Fruit fly (Drosophila melanogaster) whole organism: ENCODE data around the gene RhoGEF3.

ENCODE experiments used
- CG8478 ChIP-seq: fragments of >200 bp; optimal IDR thresholded peaks from 2 replicates; lab custom pipeline; 2018; ENCODE audit warnings: inconsistent platforms
- Dll ChIP-seq: fragments of >200 bp; optimal IDR thresholded peaks from 2 replicates; lab custom pipeline; 2017
- EcR ChIP-seq, 2 experiments: fragments of >200 bp; optimal IDR thresholded peaks; 2 replicates each; lab custom pipeline; 2017; ENCODE audit warnings: missing biosample characterization in 2 of 2, missing genetic modification characterization in 2 of 2, missing genetic modification reagents in 2 of 2
- pan ChIP-seq: fragments of >200 bp; optimal IDR thresholded peaks from 2 replicates; lab custom pipeline; 2017
- psq ChIP-seq: fragments of >200 bp; optimal IDR thresholded peaks from 2 replicates; lab custom pipeline; 2017
- usp ChIP-seq: fragments of >200 bp; optimal IDR thresholded peaks from 2 replicates; lab custom pipeline; 2017; ENCODE audit warnings: missing biosample characterization, missing genetic modification characterization, mixed read lengths

Gene RhoGEF3

dm6 chr3L:276736-277487 is at the start of gene RhoGEF3:
Gene RhoGEF3, plus strand, starts transcription at chr3L:277437.
- TF ChIP-seq EcR (GFP tag; optimal IDR thresholded peaks at IDR 0.05; lab: Kevin White, UChicago): no peak
- TF ChIP-seq usp: no peak
- no peak for TF ChIP-seq pan (lab: Kevin White, UChicago)
- no peak for TF ChIP-seq CG8478 (lab: Kevin White, UChicago)
- no peak for TF ChIP-seq psq
- no peak for TF ChIP-seq Dll (lab: Kevin White, UChicago)

dm6 chr3L:231504-231903 is 45.7 kb upstream of the RhoGEF3 start, which contains the start of gene CG42846:
Gene CG42846, minus strand, starts transcription at chr3L:231604.
- TF ChIP-seq psq (no peak), EcR (GFP tag; optimal IDR thresholded peaks at IDR 0.05; lab: Kevin White, UChicago) (no peak), usp (no peak), Dll (lab: Kevin White, UChicago) (no peak), pan (lab: Kevin White, UChicago) (no peak), CG8478 (lab: Kevin White, UChicago) (no peak)

dm6 chr3L:232267-232666 is 45.0 kb upstream of the RhoGEF3 start, which contains the start of gene CG34454:
Gene CG34454, minus strand, starts transcription at chr3L:232350.
- TF ChIP-seq EcR (GFP tag; optimal IDR thresholded peaks at IDR 0.05; lab: Kevin White, UChicago) (no peak), psq (no peak), pan (lab: Kevin White, UChicago) (no peak), CG8478 (lab: Kevin White, UChicago) (no peak), usp (no peak), Dll (lab: Kevin White, UChicago) (no peak)

dm6 chr3L:233251-233650 is 44.0 kb upstream of the RhoGEF3 start, which contains the start of gene CG34453:
Gene CG34453, minus strand, starts transcription at chr3L:233351.
- TF ChIP-seq CG8478 (lab: Kevin White, UChicago): no peak
- TF ChIP-seq pan (lab: Kevin White, UChicago): no peak
- TF ChIP-seq Dll (lab: Kevin White, UChicago): no peak
- no peak for TF ChIP-seq usp
- no peak for TF ChIP-seq psq
- no peak for TF ChIP-seq EcR (GFP tag; optimal IDR thresholded peaks at IDR 0.05; lab: Kevin White, UChicago)

- TF ChIP-seq EcR (GFP tag; optimal IDR thresholded peaks at IDR 0.05; lab: Kevin White, UChicago): no peak
- TF ChIP-seq Dll (lab: Kevin White, UChicago): no peak
- TF ChIP-seq CG8478 (lab: Kevin White, UChicago): no peak
- no peak for TF ChIP-seq pan (lab: Kevin White, UChicago)
- no peak for TF ChIP-seq psq
- no peak for TF ChIP-seq usp
These were observed 42.9 kb upstream of the RhoGEF3 start for dm6 chr3L:234337-234736.

- TF ChIP-seq usp: no peak
- no peak for TF ChIP-seq CG8478 (lab: Kevin White, UChicago)
- no peak for TF ChIP-seq psq
- TF ChIP-seq pan (lab: Kevin White, UChicago): no peak
- TF ChIP-seq Dll (lab: Kevin White, UChicago): no peak
- no peak for TF ChIP-seq EcR (GFP tag; optimal IDR thresholded peaks at IDR 0.05; lab: Kevin White, UChicago)
These were observed 30.5 kb upstream of the RhoGEF3 start for dm6 chr3L:246644-247199.

dm6 chr3L:247482-248225 is 29.6 kb upstream of the RhoGEF3 start, which contains the start of gene mthl14:
Gene mthl14, plus strand, starts transcription at chr3L:247491.
- TF ChIP-seq psq (no peak), usp (no peak), CG8478 (lab: Kevin White, UChicago) (no peak), pan (lab: Kevin White, UChicago) (no peak), Dll (lab: Kevin White, UChicago) (no peak), EcR (GFP tag; optimal IDR thresholded peaks at IDR 0.05; lab: Kevin White, UChicago) (no peak)

dm6 chr3L:248226-248758 is 28.9 kb upstream of the RhoGEF3 start:
- TF ChIP-seq Dll (lab: Kevin White, UChicago) (no peak), pan (lab: Kevin White, UChicago) (no peak), usp (no peak), EcR (GFP tag; optimal IDR thresholded peaks at IDR 0.05; lab: Kevin White, UChicago) (no peak), CG8478 (lab: Kevin White, UChicago) (no peak), psq (no peak)

dm6 chr3L:257618-258475 is 19.4 kb upstream of the RhoGEF3 start, which contains the start of the genes DIP2 and wac:
Gene DIP2, minus strand, starts transcription at chr3L:257954.
Gene wac, plus strand, starts transcription at chr3L:258176.
- TF ChIP-seq EcR (GFP tag; optimal IDR thresholded peaks at IDR 0.05; lab: Kevin White, UChicago) (no peak), psq (no peak), CG8478 (lab: Kevin White, UChicago) (no peak), pan (lab: Kevin White, UChicago) (no peak), usp (no peak)

- TF ChIP-seq pan (lab: Kevin White, UChicago) (no peak), CG8478 (lab: Kevin White, UChicago) (no peak), EcR (GFP tag; optimal IDR thresholded peaks at IDR 0.05; lab: Kevin White, UChicago) (no peak), psq (no peak), Dll (lab: Kevin White, UChicago) (no peak), usp (no peak)
These were observed 14.5 kb upstream of the RhoGEF3 start for dm6 chr3L:262724-263177.
